Worm (Caenorhabditis elegans): ENCODE results near the gene meg-2.

- TF ChIP-seq him-1 (tag; optimal IDR thresholded peaks at IDR 0.05) (no peak), W03F9.2 (tag; optimal IDR thresholded peaks at IDR 0.05) (no peak), dao-5 (tag; optimal IDR thresholded peaks at IDR 0.05) (no peak)
Observed at ce11 chrX:13973769-13974168, 47.8 kb upstream of the meg-2 start.
